Worm (Caenorhabditis elegans) whole organism, late embryonic: Measurements from ENCODE around the gene cec-4.

Experiments
- Y22D7AL.16 ChIP-seq: sonication (generic microtip); optimal IDR thresholded peaks from 2 replicates; lab custom pipeline; 2016; ENCODE audit warnings: missing genetic modification characterization, missing compliant biosample characterization
- ahr-1 ChIP-seq: sonication (generic microtip); optimal IDR thresholded peaks from 2 replicates; lab custom pipeline; 2016; ENCODE audit warnings: missing genetic modification characterization, missing compliant biosample characterization
- ceh-2 ChIP-seq: sonication (generic microtip); optimal IDR thresholded peaks from 2 replicates; lab custom pipeline; 2016; ENCODE audit warnings: missing genotype, missing genetic modification characterization, missing compliant biosample characterization
- elt-2 ChIP-seq: sonication (generic microtip); optimal IDR thresholded peaks from 2 replicates; lab custom pipeline; 2016; ENCODE audit warnings: missing genetic modification reagents, missing genetic modification characterization, missing compliant biosample characterization
- gmeb-2 ChIP-seq: sonication (generic microtip); optimal IDR thresholded peaks from 2 replicates; lab custom pipeline; 2016; ENCODE audit warnings: missing genetic modification characterization, inconsistent platforms, missing compliant biosample characterization
- mec-3 ChIP-seq: sonication (generic microtip); optimal IDR thresholded peaks from 2 replicates; lab custom pipeline; 2016; ENCODE audit warnings: borderline replicate concordance, missing genetic modification characterization, missing compliant biosample characterization
- nhr-11 ChIP-seq: fragments of 150-350 bp; optimal IDR thresholded peaks from 2 replicates; lab custom pipeline; 2014; ENCODE audit warnings: missing biosample characterization, missing genetic modification characterization
- pag-3 ChIP-seq: sonication (generic microtip); optimal IDR thresholded peaks from 2 replicates; lab custom pipeline; 2016; ENCODE audit warnings: missing compliant biosample characterization, missing genetic modification characterization, borderline replicate concordance
- rnt-1 ChIP-seq: sonication (generic microtip); optimal IDR thresholded peaks from 2 replicates; lab custom pipeline; 2016; ENCODE audit warnings: missing genetic modification characterization, missing compliant biosample characterization

- TF ChIP-seq rnt-1 (peak; percentile 94), ahr-1 (peak; percentile 91), nhr-11 (tag; lab: Kevin White, UChicago) (no peak), ceh-2 (tag; lab: Kevin White, UChicago) (peak; percentile 91), gmeb-2 (tag; lab: Kevin White, UChicago) (peak; percentile 96), elt-2 (peak; percentile 98), Y22D7AL.16 (tag; lab: Kevin White, UChicago) (peak; percentile 93), mec-3 (tag; lab: Kevin White, UChicago) (peak; percentile 77), pag-3 (tag; lab: Kevin White, UChicago) (peak; percentile 84)
Measured at ce11 chrIV:7573944-7574343, 1.6 kb upstream of the cec-4 start.
